Worm (Caenorhabditis elegans): ENCODE results near the gene ZK1127.5.

ce11 chrII:7060791-7061190, 10.3 kb downstream of the ZK1127.5 start:
- no peak for TF ChIP-seq nhr-237 (tag; optimal IDR thresholded peaks at IDR 0.05)
- no peak for TF ChIP-seq zag-1 (tag; optimal IDR thresholded peaks at IDR 0.05)
- TF ChIP-seq nhr-25 (tag; optimal IDR thresholded peaks at IDR 0.05), result no peak
- no peak for TF ChIP-seq fkh-10 (GFP tag; optimal IDR thresholded peaks at IDR 0.05)
- no peak for TF ChIP-seq jun-1 (tag; optimal IDR thresholded peaks at IDR 0.05)
- no peak for TF ChIP-seq unc-62 (GFP tag; optimal IDR thresholded peaks at IDR 0.05)
- no peak for TF ChIP-seq unc-39 (tag; optimal IDR thresholded peaks at IDR 0.05)

Data from whole organism, L3 larva.